Worm (Caenorhabditis elegans): ENCODE data around the gene F10G7.12.

F10G7.12 gene

ce11 chrII:4658245-4658644 lies 31.3 kb upstream of the F10G7.12 start:
- TF ChIP-seq hmg-1.1 (GFP tag; IDR thresholded peaks at IDR 0.05) (no peak), nhr-25 (tag; optimal IDR thresholded peaks at IDR 0.05; ENCODE audit: borderline replicate concordance, insufficient read depth) (no peak), nhr-6 (tag; optimal IDR thresholded peaks at IDR 0.05) (no peak), rbr-2 (tag; optimal IDR thresholded peaks at IDR 0.05) (no peak), ZK546.5 (tag; optimal IDR thresholded peaks at IDR 0.05) (no peak)

DNA sequence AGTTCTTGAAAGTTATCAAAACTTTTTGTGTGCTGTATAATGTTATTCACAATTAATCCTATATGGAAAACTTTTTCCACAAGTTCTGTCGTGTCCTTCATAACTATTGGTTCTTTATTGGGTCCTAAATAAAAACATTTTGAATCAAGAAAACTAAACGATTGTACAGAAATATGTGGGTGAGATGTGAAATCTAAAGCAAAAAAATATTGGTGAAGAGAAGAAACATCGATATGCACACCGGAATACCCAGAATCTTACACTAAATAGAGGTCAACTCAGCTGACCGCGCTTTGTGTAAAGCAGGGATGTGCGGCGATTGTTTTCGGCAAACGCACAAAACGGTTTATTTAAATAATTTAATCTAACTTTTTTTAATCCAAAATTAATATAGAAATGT lies 28.3 kb upstream of the F10G7.12 start, which contains the start of gene T05A7.13:
T05A7.13 (minus strand) TSS at position 101 of the 400 bp plus-strand sequence.
- TF ChIP-seq arid-1 (GFP tag; conservative IDR thresholded peaks at IDR 0.05): no peak
- TF ChIP-seq duxl-1 (tag; optimal IDR thresholded peaks at IDR 0.05; ENCODE audit: poor library complexity): no peak
- no peak for TF ChIP-seq unc-62 (GFP tag; optimal IDR thresholded peaks at IDR 0.05 in 1 of 2)
- no peak for TF ChIP-seq unc-62 (tag; optimal IDR thresholded peaks at IDR 0.05)
- no peak for TF ChIP-seq hlh-30 (tag; optimal IDR thresholded peaks at IDR 0.05; ENCODE audit: insufficient read depth)
- no peak for TF ChIP-seq nhr-111 (GFP tag; optimal IDR thresholded peaks at IDR 0.05)
- no peak for TF ChIP-seq nhr-48 (tag; optimal IDR thresholded peaks at IDR 0.05)
- TF ChIP-seq lin-13 (GFP tag; optimal IDR thresholded peaks at IDR 0.05): no peak

ce11 chrII:4663186-4663585 lies 26.4 kb upstream of the F10G7.12 start, which contains the start of gene T05A7.12:
Gene T05A7.12, minus strand, starts transcription at chrII:4663286.
- TF ChIP-seq set-16 (GFP tag; IDR thresholded peaks at IDR 0.05): no peak
- TF ChIP-seq Y5F2A.4 (GFP tag; optimal IDR thresholded peaks at IDR 0.05): no peak
- no peak for TF ChIP-seq zfp-3 (GFP tag; conservative IDR thresholded peaks at IDR 0.05)
- TF ChIP-seq attf-4 (tag; optimal IDR thresholded peaks at IDR 0.05): no peak
- TF ChIP-seq aly-2 (tag; optimal IDR thresholded peaks at IDR 0.05): no peak
- TF ChIP-seq nhr-10 (tag; optimal IDR thresholded peaks at IDR 0.05): no peak
- no peak for TF ChIP-seq Y75B8A.6 (GFP tag; IDR thresholded peaks at IDR 0.05)
- TF ChIP-seq zfp-2 (tag; optimal IDR thresholded peaks at IDR 0.05): no peak
- no peak for TF ChIP-seq ceh-62 (tag; optimal IDR thresholded peaks at IDR 0.05)
- no peak for TF ChIP-seq nhr-28 (tag; optimal IDR thresholded peaks at IDR 0.05)
- no peak for TF ChIP-seq T26A8.4 (GFP tag; IDR thresholded peaks at IDR 0.05)
- no peak for TF ChIP-seq fkh-10 (GFP tag; optimal IDR thresholded peaks at IDR 0.05)
- TF ChIP-seq F44E2.7 (GFP tag; IDR thresholded peaks at IDR 0.05): no peak
- TF ChIP-seq nhr-102 (tag; optimal IDR thresholded peaks at IDR 0.05): no peak
- TF ChIP-seq F10B5.3 (tag; optimal IDR thresholded peaks at IDR 0.05): no peak

DNA sequence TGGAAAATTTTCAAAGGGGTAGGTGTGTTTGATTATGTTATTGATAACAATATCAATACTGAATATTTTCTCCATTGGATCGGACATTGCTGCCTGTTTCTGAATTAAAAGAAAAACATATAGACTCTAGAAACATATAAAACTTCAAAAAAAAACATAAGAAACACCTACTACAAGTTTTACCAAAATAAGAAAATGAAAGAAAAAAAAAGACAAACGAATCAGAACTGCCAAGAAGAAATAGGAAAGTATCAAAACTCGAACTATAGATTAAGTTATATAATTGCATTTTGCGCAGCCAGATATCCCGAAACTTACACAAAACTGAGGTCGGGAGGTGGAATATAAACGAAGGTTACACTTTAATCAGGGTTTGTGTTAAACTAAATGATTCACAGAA lies 24.2 kb upstream of the F10G7.12 start, which contains the start of gene T05A7.11:
T05A7.11 (minus strand) TSS at position 101 of the 400 bp plus-strand sequence.
- TF ChIP-seq aly-2 (tag; optimal IDR thresholded peaks at IDR 0.05) (no peak), hmg-1.1 (GFP tag; IDR thresholded peaks at IDR 0.05) (no peak), unc-130 (GFP tag; optimal IDR thresholded peaks at IDR 0.05) (no peak), lin-39 (tag; optimal IDR thresholded peaks at IDR 0.05) (no peak), arid-1 (GFP tag; conservative IDR thresholded peaks at IDR 0.05) (no peak)

DNA sequence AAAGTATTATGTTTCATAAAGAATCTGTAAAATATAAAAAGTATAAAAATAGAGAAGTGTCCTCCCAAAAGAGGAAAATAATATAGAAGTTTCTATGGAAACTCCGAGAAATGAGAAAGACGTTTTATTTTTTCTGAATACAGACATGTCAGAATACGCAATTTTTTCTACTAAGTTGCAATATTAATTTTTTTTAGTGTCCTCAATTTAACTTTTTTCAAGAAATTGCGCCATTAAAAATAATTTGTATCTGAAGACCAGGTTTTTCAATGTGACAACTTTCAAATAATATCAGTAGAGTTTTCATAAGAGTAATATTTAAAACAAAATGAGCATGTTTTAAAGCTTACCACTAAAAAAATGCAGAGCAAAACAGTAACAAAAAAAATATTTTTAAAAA lies 22.0 kb upstream of the F10G7.12 start, which contains the start of gene fut-5:
fut-5 (minus strand) TSS at position 101 of the 400 bp plus-strand sequence.
- TF ChIP-seq nhr-237 (tag; optimal IDR thresholded peaks at IDR 0.05) (no peak), aha-1 (tag) (peak; percentile 0)

ce11 chrII:4671692-4672091 lies 17.9 kb upstream of the F10G7.12 start, which contains the start of gene T05A7.6:
Gene T05A7.6, minus strand, starts transcription at chrII:4671792.
- TF ChIP-seq lin-39 (tag; optimal IDR thresholded peaks at IDR 0.05): no peak

Data from whole organism, L4 larva.